Fruit fly (Drosophila melanogaster): ENCODE measurements around the gene Cpr23B.
A peak's percentile ranks its signal among the peaks of the same experiment; 100 is the strongest.

The Cpr23B gene

dm6 chr2L:2861140-2861884 lies 23.1 kb downstream of the Cpr23B start:
- TF ChIP-seq cnc (optimal IDR thresholded peaks at IDR 0.05) (no peak), Clk (GFP tag; optimal IDR thresholded peaks at IDR 0.05) (no peak), CG7045 (GFP tag; optimal IDR thresholded peaks at IDR 0.05) (no peak), kay (GFP tag; ENCODE audit: borderline replicate concordance) (peak; percentile 68), cic (GFP tag; optimal IDR thresholded peaks at IDR 0.05) (peak; percentile 38), CG1620 (GFP tag; optimal IDR thresholded peaks at IDR 0.05) (no peak), CG12768 (GFP tag; optimal IDR thresholded peaks at IDR 0.05) (peak; percentile 61), CG33017 (tag; optimal IDR thresholded peaks at IDR 0.05) (no peak)

dm6 chr2L:2861885-2862620 lies 23.8 kb downstream of the Cpr23B start:
- TF ChIP-seq cnc (optimal IDR thresholded peaks at IDR 0.05) (no peak), CG12768 (GFP tag; optimal IDR thresholded peaks at IDR 0.05) (no peak), CG33017 (tag; optimal IDR thresholded peaks at IDR 0.05) (peak; percentile 3), Crg-1 (GFP tag; optimal IDR thresholded peaks at IDR 0.05) (no peak), ovo (GFP tag; optimal IDR thresholded peaks at IDR 0.05) (no peak), kay (GFP tag; ENCODE audit: borderline replicate concordance) (peak; percentile 30), cic (GFP tag; optimal IDR thresholded peaks at IDR 0.05) (peak; percentile 49), toe (GFP tag; optimal IDR thresholded peaks at IDR 0.05) (no peak), bab1 (GFP tag; optimal IDR thresholded peaks at IDR 0.05) (peak; percentile 9), Mnt (GFP tag; optimal IDR thresholded peaks at IDR 0.05) (peak; percentile 43), CG1620 (GFP tag; optimal IDR thresholded peaks at IDR 0.05) (no peak), tj (GFP tag; optimal IDR thresholded peaks at IDR 0.05) (peak; percentile 70), pad (GFP tag; optimal IDR thresholded peaks at IDR 0.05) (no peak), CG11617 (GFP tag; optimal IDR thresholded peaks at IDR 0.05) (no peak), CG5204 (GFP tag; optimal IDR thresholded peaks at IDR 0.05) (no peak), CG14711 (tag; optimal IDR thresholded peaks at IDR 0.05) (no peak)

- TF ChIP-seq pad (GFP tag; optimal IDR thresholded peaks at IDR 0.05) (no peak), toe (GFP tag; optimal IDR thresholded peaks at IDR 0.05) (no peak), bab1 (GFP tag; optimal IDR thresholded peaks at IDR 0.05) (no peak)
Observed at dm6 chr2L:2862621-2862962, 24.4 kb downstream of the Cpr23B start.

dm6 chr2L:2864601-2865000 lies 26.4 kb downstream of the Cpr23B start:
- TF ChIP-seq cnc (optimal IDR thresholded peaks at IDR 0.05) (no peak), kay (GFP tag; ENCODE audit: borderline replicate concordance) (peak; percentile 23), CG7045 (GFP tag; optimal IDR thresholded peaks at IDR 0.05) (peak; percentile 8), CG7101 (tag; optimal IDR thresholded peaks at IDR 0.05) (peak; percentile 11), Hr96 (GFP tag; optimal IDR thresholded peaks at IDR 0.05) (no peak), Mnt (GFP tag; optimal IDR thresholded peaks at IDR 0.05) (no peak), CG12768 (GFP tag; optimal IDR thresholded peaks at IDR 0.05) (peak; percentile 68)

- TF ChIP-seq CG11617 (GFP tag; optimal IDR thresholded peaks at IDR 0.05) (no peak), kay (GFP tag; ENCODE audit: borderline replicate concordance) (peak; percentile 81), CG12768 (GFP tag; optimal IDR thresholded peaks at IDR 0.05) (no peak), cnc (optimal IDR thresholded peaks at IDR 0.05) (no peak), CG33017 (tag; optimal IDR thresholded peaks at IDR 0.05) (peak; percentile 23), CG7045 (GFP tag; optimal IDR thresholded peaks at IDR 0.05) (no peak), Hr96 (GFP tag; optimal IDR thresholded peaks at IDR 0.05) (peak; percentile 52), cic (GFP tag; optimal IDR thresholded peaks at IDR 0.05) (peak; percentile 77), Clk (GFP tag; optimal IDR thresholded peaks at IDR 0.05) (no peak), pad (GFP tag; optimal IDR thresholded peaks at IDR 0.05) (no peak)
Observed at dm6 chr2L:2865560-2866309, 27.5 kb downstream of the Cpr23B start.

dm6 chr2L:2869008-2869702 lies 30.9 kb downstream of the Cpr23B start, which contains the start of gene CG8813:
Gene CG8813 (plus strand): TSS chr2L:2869652.
- no peak for TF ChIP-seq CG14711 (tag; optimal IDR thresholded peaks at IDR 0.05)
- TF ChIP-seq Mnt (GFP tag; optimal IDR thresholded peaks at IDR 0.05) = no peak
- TF ChIP-seq Crg-1 (GFP tag; optimal IDR thresholded peaks at IDR 0.05) = no peak
- TF ChIP-seq kay (GFP tag; ENCODE audit: borderline replicate concordance) = no peak
- no peak for TF ChIP-seq bab1 (GFP tag; optimal IDR thresholded peaks at IDR 0.05)
- TF ChIP-seq cnc (optimal IDR thresholded peaks at IDR 0.05) = no peak
